Fruit fly (Drosophila melanogaster) whole organism, embryonic: Measurements from ENCODE around the gene Iris.

Source experiments
- Bgb ChIP-seq: fragments of 200-800 bp; sonication (Bioruptor generic); IDR thresholded peaks from 2 replicates; pipeline ENCODE4 v1.3.6; 2022; ENCODE audit warnings: missing biosample characterization, missing genetic modification characterization; ENCODE audit not compliant: partially characterized antibody
- CG10209 ChIP-seq: fragments of 200-800 bp; sonication (Bioruptor generic); optimal IDR thresholded peaks from 3 replicates; lab custom pipeline; 2017; ENCODE audit warnings: missing biosample characterization, mild to moderate bottlenecking, missing genetic modification characterization, missing genetic modification reagents
- CG10366 ChIP-seq: fragments of 200-800 bp; sonication (Bioruptor generic); IDR thresholded peaks from 2 replicates; pipeline ENCODE4 v1.3.6; 2022; ENCODE audit warnings: missing biosample characterization, missing genetic modification characterization
- CG10959 ChIP-seq: fragments of 200-800 bp; sonication (Bioruptor generic); IDR thresholded peaks from 2 replicates; pipeline ENCODE4 v1.3.6; 2022; ENCODE audit warnings: missing biosample characterization, missing genetic modification characterization
- CG11696 ChIP-seq: fragments of 200-800 bp; sonication (Bioruptor generic); IDR thresholded peaks from 2 replicates; pipeline ENCODE4 v1.3.6; 2022; ENCODE audit warnings: missing biosample characterization, missing genetic modification characterization
- CG14860 ChIP-seq: fragments of 200-800 bp; sonication (Bioruptor generic); IDR thresholded peaks from 3 replicates; pipeline ENCODE4 v1.3.6; 2022; ENCODE audit warnings: missing biosample characterization, missing genetic modification characterization; ENCODE audit not compliant: partially characterized antibody
- CG14965 ChIP-seq: fragments of 200-800 bp; sonication (Bioruptor generic); optimal IDR thresholded peaks from 2 replicates; lab custom pipeline; 2016; ENCODE audit warnings: missing biosample characterization, missing genetic modification characterization, borderline replicate concordance
- CG1529 ChIP-seq: fragments of 200-800 bp; sonication (Bioruptor generic); optimal IDR thresholded peaks from 3 replicates; lab custom pipeline; 2018; ENCODE audit warnings: missing biosample characterization, missing genetic modification characterization
- CG1602 ChIP-seq: fragments of 200-800 bp; sonication (Bioruptor generic); optimal IDR thresholded peaks from 3 replicates; lab custom pipeline; 2016; ENCODE audit warnings: missing biosample characterization, missing genetic modification characterization
- CG1647 ChIP-seq: fragments of 200-800 bp; sonication (Bioruptor generic); optimal IDR thresholded peaks from 3 replicates; lab custom pipeline; 2016; ENCODE audit warnings: missing biosample characterization, missing genetic modification characterization
- CG17186 ChIP-seq: fragments of 200-800 bp; sonication (Bioruptor generic); optimal IDR thresholded peaks from 3 replicates; lab custom pipeline; 2017; ENCODE audit warnings: missing biosample characterization, missing genetic modification reagents, missing genetic modification characterization
- CG2116 ChIP-seq: fragments of 200-800 bp; sonication (Bioruptor generic); optimal IDR thresholded peaks from 3 replicates; lab custom pipeline; 2018; ENCODE audit warnings: missing biosample characterization, mild to moderate bottlenecking, missing genetic modification characterization
- CG2712 ChIP-seq: fragments of 200-800 bp; optimal IDR thresholded peaks from 3 replicates; lab custom pipeline; 2019; ENCODE audit warnings: missing biosample characterization, mild to moderate bottlenecking, missing genetic modification characterization, moderate library complexity
- CG3163 ChIP-seq: fragments of 200-800 bp; sonication (Bioruptor generic); optimal IDR thresholded peaks from 3 replicates; lab custom pipeline; 2016; ENCODE audit warnings: missing biosample characterization, missing genetic modification characterization
- CG34422 ChIP-seq: fragments of 200-800 bp; sonication (Bioruptor generic); IDR thresholded peaks from 3 replicates; pipeline ENCODE4 v1.3.6; 2022; ENCODE audit warnings: missing biosample characterization, missing genetic modification characterization
- CG4404 ChIP-seq: fragments of 200-800 bp; sonication (Bioruptor generic); IDR thresholded peaks from 2 replicates; pipeline ENCODE4 v1.3.6; 2022; ENCODE audit warnings: missing biosample characterization, missing genetic modification characterization
- CG4424 ChIP-seq: fragments of 200-800 bp; sonication (Bioruptor generic); optimal IDR thresholded peaks from 3 replicates; lab custom pipeline; 2016; ENCODE audit warnings: missing biosample characterization, missing genetic modification characterization
- CG4707 ChIP-seq: fragments of 200-800 bp; sonication (Bioruptor generic); optimal IDR thresholded peaks from 2 replicates; lab custom pipeline; 2018; ENCODE audit warnings: missing biosample characterization, mild to moderate bottlenecking, missing genetic modification characterization, moderate library complexity
- CG4854 ChIP-seq: fragments of 200-800 bp; sonication (Bioruptor generic); optimal IDR thresholded peaks from 2 replicates; lab custom pipeline; 2016; ENCODE audit warnings: missing biosample characterization, missing genetic modification characterization, inconsistent platforms
- CG7556 ChIP-seq: fragments of 200-800 bp; sonication (Bioruptor generic); optimal IDR thresholded peaks from 2 replicates; lab custom pipeline; 2017; ENCODE audit warnings: missing biosample characterization, mild to moderate bottlenecking, missing genetic modification characterization
- CG8478 ChIP-seq: fragments of >200 bp; optimal IDR thresholded peaks from 2 replicates; lab custom pipeline; 2018
- CG9609 ChIP-seq: fragments of 200-800 bp; sonication (Bioruptor generic); optimal IDR thresholded peaks from 3 replicates; lab custom pipeline; 2016; ENCODE audit warnings: missing biosample characterization, missing genetic modification characterization
- Camta ChIP-seq: fragments of 200-800 bp; sonication (Bioruptor generic); optimal IDR thresholded peaks from 2 replicates; lab custom pipeline; 2016; ENCODE audit warnings: missing biosample characterization, missing genetic modification characterization
- Dad ChIP-seq: fragments of 200-800 bp; sonication (Bioruptor generic); optimal IDR thresholded peaks from 3 replicates; lab custom pipeline; 2016; ENCODE audit warnings: missing biosample characterization, missing genetic modification characterization
- Dip2 ChIP-seq: fragments of 200-800 bp; sonication (Bioruptor generic); IDR thresholded peaks from 2 replicates; pipeline ENCODE4 v1.3.6; 2022; ENCODE audit warnings: missing biosample characterization, missing genetic modification characterization
- E2f2 ChIP-seq: fragments of 200-800 bp; sonication (Bioruptor generic); IDR thresholded peaks from 2 replicates; pipeline ENCODE4 v1.3.6; 2022; ENCODE audit warnings: missing biosample characterization, missing genetic modification characterization
- ERR ChIP-seq: fragments of 200-800 bp; sonication (Bioruptor generic); optimal IDR thresholded peaks from 2 replicates; lab custom pipeline; 2016; ENCODE audit warnings: missing biosample characterization, missing genetic modification characterization
- GATAe ChIP-seq: fragments of 200-800 bp; sonication (Bioruptor generic); conservative IDR thresholded peaks from 2 replicates; pipeline ENCODE4 v1.3.6; 2022; ENCODE audit warnings: missing biosample characterization, missing genetic modification characterization
- H2.0 ChIP-seq: fragments of 200-800 bp; sonication (Bioruptor generic); IDR thresholded peaks from 2 replicates; pipeline ENCODE4 v1.3.6; 2022; ENCODE audit warnings: missing biosample characterization, missing genetic modification characterization
- Lpt ChIP-seq: fragments of >200 bp; optimal IDR thresholded peaks from 2 replicates; lab custom pipeline; 2018; ENCODE audit warnings: missing biosample characterization, missing genetic modification characterization
- Nf-YB ChIP-seq: fragments of 200-800 bp; sonication (Bioruptor generic); optimal IDR thresholded peaks from 3 replicates; lab custom pipeline; 2019; ENCODE audit warnings: missing biosample characterization, mild to moderate bottlenecking, missing genetic modification characterization, moderate library complexity
- bsh ChIP-seq, 2 experiments: fragments of 200-800 bp; sonication (Bioruptor generic); optimal IDR thresholded peaks; 2 replicates each; lab custom pipeline; 2017 to 2018; ENCODE audit warnings: mild to moderate bottlenecking in 2 of 2, missing biosample characterization in 2 of 2, missing genetic modification characterization in 2 of 2, moderate library complexity in 1 of 2
- croc ChIP-seq: fragments of 200-800 bp; sonication (Bioruptor generic); conservative IDR thresholded peaks from 3 replicates; pipeline ENCODE4 v1.3.6; 2022; ENCODE audit warnings: missing biosample characterization, missing genetic modification characterization
- dmrt11E ChIP-seq: fragments of 200-800 bp; sonication (Bioruptor generic); optimal IDR thresholded peaks from 3 replicates; lab custom pipeline; 2018; ENCODE audit warnings: missing biosample characterization, mild to moderate bottlenecking, missing genetic modification characterization, moderate library complexity
- fd96Cb ChIP-seq: fragments of 200-800 bp; sonication (Bioruptor generic); optimal IDR thresholded peaks from 2 replicates; lab custom pipeline; 2018; ENCODE audit warnings: missing biosample characterization, mild to moderate bottlenecking, missing genetic modification characterization, moderate library complexity
- ftz-f1 ChIP-seq: fragments of 200-800 bp; sonication (Bioruptor generic); optimal IDR thresholded peaks from 2 replicates; lab custom pipeline; 2016; ENCODE audit warnings: missing biosample characterization, missing genetic modification characterization
- gcm ChIP-seq: fragments of 200-800 bp; sonication (Bioruptor generic); optimal IDR thresholded peaks from 2 replicates; lab custom pipeline; 2019; ENCODE audit warnings: missing biosample characterization, mild to moderate bottlenecking, missing genetic modification characterization, moderate library complexity
- gsb ChIP-seq: fragments of 200-800 bp; sonication (Bioruptor generic); IDR thresholded peaks from 2 replicates; pipeline ENCODE4 v1.3.6; 2022; ENCODE audit warnings: missing biosample characterization, missing genetic modification characterization
- kay ChIP-seq: fragments of 200-800 bp; sonication (Bioruptor generic); optimal IDR thresholded peaks from 2 replicates; lab custom pipeline; 2016; ENCODE audit warnings: missing biosample characterization, missing genetic modification characterization
- luna ChIP-seq: fragments of 200-800 bp; sonication (Bioruptor generic); optimal IDR thresholded peaks from 2 replicates; lab custom pipeline; 2016; ENCODE audit warnings: missing biosample characterization, missing genetic modification characterization
- pan ChIP-seq, 4 experiments: fragments of >200 bp in 3 of 4; fragments of 200-800 bp in 1 of 4; sonication (Bioruptor generic) in 1 of 4; optimal IDR thresholded peaks in 3 of 4; IDR thresholded peaks in 1 of 4; 2 replicates each; pipeline versions ENCODE4 v1.3.6 to Lab custom; 2017 to 2022; ENCODE audit warnings: missing biosample characterization in 2 of 4, missing genetic modification characterization in 2 of 4, mixed read lengths in 1 of 4
- psq ChIP-seq: fragments of 200-800 bp; sonication (Bioruptor generic); optimal IDR thresholded peaks from 2 replicates; lab custom pipeline; 2017; ENCODE audit warnings: missing biosample characterization, missing genetic modification characterization
- pzg ChIP-seq: fragments of 200-800 bp; sonication (Bioruptor generic); optimal IDR thresholded peaks from 3 replicates; lab custom pipeline; 2018; ENCODE audit warnings: missing biosample characterization, mild to moderate bottlenecking, missing genetic modification characterization, moderate library complexity
- sim ChIP-seq: fragments of 200-800 bp; sonication (Bioruptor generic); IDR thresholded peaks from 2 replicates; pipeline ENCODE4 v1.3.6; 2022; ENCODE audit warnings: missing biosample characterization, missing genetic modification characterization
- sisA ChIP-seq: fragments of 200-800 bp; sonication (Bioruptor generic); IDR thresholded peaks from 2 replicates; pipeline ENCODE4 v1.3.6; 2022; ENCODE audit warnings: missing biosample characterization, missing genetic modification characterization
- sr ChIP-seq: fragments of 200-800 bp; sonication (Bioruptor generic); IDR thresholded peaks from 3 replicates; pipeline ENCODE4 v1.3.6; 2022; ENCODE audit warnings: missing biosample characterization, missing genetic modification characterization
- stc ChIP-seq: fragments of 200-800 bp; sonication (Bioruptor generic); IDR thresholded peaks from 2 replicates; pipeline ENCODE4 v1.3.6; 2022; ENCODE audit warnings: missing biosample characterization, missing genetic modification characterization
- stwl ChIP-seq: fragments of 200-800 bp; sonication (Bioruptor generic); optimal IDR thresholded peaks from 3 replicates; lab custom pipeline; 2018; ENCODE audit warnings: missing biosample characterization, mild to moderate bottlenecking, missing genetic modification characterization, moderate library complexity
- wdn ChIP-seq: fragments of 200-800 bp; sonication (Bioruptor generic); IDR thresholded peaks from 2 replicates; pipeline ENCODE4 v1.3.6; 2022; ENCODE audit warnings: missing biosample characterization, missing genetic modification characterization
- zen2 ChIP-seq: fragments of 200-800 bp; sonication (Bioruptor generic); IDR thresholded peaks from 3 replicates; pipeline ENCODE4 v1.3.6; 2022; ENCODE audit warnings: missing biosample characterization, missing genetic modification characterization; ENCODE audit not compliant: partially characterized antibody

Iris gene

DNA sequence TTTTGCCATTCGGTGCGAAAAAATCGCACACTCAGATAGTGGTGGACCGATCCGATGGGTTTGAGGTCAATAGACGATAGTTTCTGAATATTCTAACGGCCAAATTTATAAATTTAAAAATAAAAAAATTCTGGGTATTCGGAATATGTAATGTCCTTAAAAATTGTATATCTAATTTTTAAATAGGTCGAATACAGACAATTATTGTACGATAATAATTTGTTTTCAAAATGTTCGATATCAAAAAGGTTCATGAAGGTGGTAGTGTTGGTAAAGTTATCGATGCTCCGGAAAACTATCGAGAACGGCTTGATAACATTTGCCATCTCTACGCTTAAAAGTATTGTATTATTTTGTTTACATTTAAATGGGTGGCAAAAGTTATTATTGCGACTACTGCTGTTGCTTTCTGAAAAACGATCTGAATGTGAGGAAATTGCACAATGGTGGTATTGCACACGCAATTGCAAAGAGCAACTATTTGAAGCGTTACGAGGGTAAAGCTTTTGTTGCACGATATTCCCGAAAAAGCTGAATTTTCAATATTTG is 36.0 kb upstream of the Iris start, which contains the start of the genes CG31922 and Plap (continued):
- peak; percentile 48 for TF ChIP-seq H2.0 (GFP tag; lab: Robert Waterston, UW)
- TF ChIP-seq CG9609, result peak; percentile 27
- TF ChIP-seq sisA (GFP tag; lab: Robert Waterston, UW), result no peak
- no peak for TF ChIP-seq CG11696 (GFP tag; lab: Robert Waterston, UW)
- TF ChIP-seq CG14860 (GFP tag; lab: Robert Waterston, UW), result peak; percentile 92
- peak; percentile 73; the same call in 2 of the 3 replicates for TF ChIP-seq zen2 (GFP tag; lab: Robert Waterston, UW)
- peak; percentile 68 for TF ChIP-seq ftz-f1 (GFP tag; lab: Kevin White, UChicago)
- TF ChIP-seq luna (GFP tag; lab: Kevin White, UChicago), result peak; percentile 21
- TF ChIP-seq Dip2 (GFP tag; lab: Robert Waterston, UW), result no peak
- no peak for TF ChIP-seq CG4854
- no peak for TF ChIP-seq CG1529 (GFP tag; lab: Kevin White, UChicago)
- peak; percentile 60 for TF ChIP-seq Dad (GFP tag; lab: Kevin White, UChicago)
- TF ChIP-seq Lpt (GFP tag; lab: Kevin White, UChicago), result no peak
- TF ChIP-seq stc (GFP tag; lab: Robert Waterston, UW), result 0 out of 2 replicates have a peak, but pooled peaks have one; percentile 7
- TF ChIP-seq GATAe, result peak; percentile 27; the same call in 1 of the 2 replicates
- no peak for TF ChIP-seq gsb (GFP tag; lab: Robert Waterston, UW)
- no peak for TF ChIP-seq CG4707
- TF ChIP-seq CG1647 (GFP tag; lab: Kevin White, UChicago), result peak; percentile 69
- TF ChIP-seq CG3163, result peak; percentile 10
- peak; percentile 67 for TF ChIP-seq CG4404 (GFP tag; lab: Robert Waterston, UW)
- peak; percentile 36 for TF ChIP-seq gcm (GFP tag; lab: Kevin White, UChicago)
- TF ChIP-seq kay (GFP tag; lab: Kevin White, UChicago), result peak; percentile 53
- TF ChIP-seq CG17186, result peak; percentile 14
- peak; percentile 81 for TF ChIP-seq Bgb
- peak; percentile 62 for TF ChIP-seq CG1602 (GFP tag; lab: Kevin White, UChicago)
- TF ChIP-seq fd96Cb (tag; lab: Kevin White, UChicago), result peak; percentile 32
- no peak for TF ChIP-seq sr (GFP tag; lab: Robert Waterston, UW)
- no peak for TF ChIP-seq CG10959 (GFP tag; lab: Robert Waterston, UW)
- TF ChIP-seq CG34422 (GFP tag; lab: Robert Waterston, UW), result no peak
- TF ChIP-seq pzg (GFP tag; lab: Kevin White, UChicago), result peak; percentile 58
- peak; percentile 51 for TF ChIP-seq CG10209 (GFP tag; lab: Kevin White, UChicago)
- TF ChIP-seq psq (GFP tag; lab: Kevin White, UChicago), result peak; percentile 16
- TF ChIP-seq croc (GFP tag; lab: Robert Waterston, UW), result peak; percentile 23; the same call in 1 of the 3 replicates
- TF ChIP-seq CG2712 (tag; lab: Kevin White, UChicago), result peak; percentile 78
- no peak for TF ChIP-seq CG8478 (lab: Kevin White, UChicago)
- peak; percentile 38 for TF ChIP-seq CG10366 (GFP tag; lab: Robert Waterston, UW)
- TF ChIP-seq CG14965, result no peak
- TF ChIP-seq Nf-YB (GFP tag; lab: Kevin White, UChicago), result peak; percentile 29
- peak; percentile 51 for TF ChIP-seq Camta (GFP tag; lab: Kevin White, UChicago)
- peak; percentile 69 for TF ChIP-seq dmrt11E (tag; lab: Kevin White, UChicago)
- TF ChIP-seq pan (optimal IDR thresholded peaks at IDR 0.05; lab: Kevin White, UChicago), result no peak
- no peak for TF ChIP-seq pan (GFP tag; optimal IDR thresholded peaks at IDR 0.05 in 1 of 2, IDR thresholded peaks at IDR 0.05 in 1 of 2)
- TF ChIP-seq CG2116 (GFP tag; lab: Kevin White, UChicago), result peak; percentile 74
- TF ChIP-seq bsh (GFP tag; optimal IDR thresholded peaks at IDR 0.05; lab: Kevin White, UChicago), result peak in 1 of 2 experiments; percentile 48
- TF ChIP-seq wdn (GFP tag; lab: Robert Waterston, UW), result no peak
- peak; percentile 77 for TF ChIP-seq CG4424 (GFP tag; lab: Kevin White, UChicago)
- TF ChIP-seq sim (GFP tag; lab: Robert Waterston, UW), result no peak
- TF ChIP-seq CG7556 (GFP tag; lab: Kevin White, UChicago), result peak; percentile 48
- TF ChIP-seq ERR, result no peak
- peak; percentile 59 for TF ChIP-seq E2f2 (GFP tag; lab: Robert Waterston, UW)
- peak; percentile 74 for TF ChIP-seq stwl (tag; lab: Kevin White, UChicago)
